Worm (Caenorhabditis elegans) whole organism, young adult: Measurements from ENCODE around the gene C05C10.3.

Source experiments
- F10E7.11 ChIP-seq: sonication (generic microtip); optimal IDR thresholded peaks from 2 replicates; lab custom pipeline; 2017; ENCODE audit warnings: mild to moderate bottlenecking, missing genetic modification characterization, moderate library complexity, missing compliant biosample characterization
- K11D2.4 ChIP-seq: fragments of 200-800 bp; sonication (Bioruptor generic); IDR thresholded peaks from 2 replicates; pipeline ENCODE4 v1.3.6; 2022; ENCODE audit warnings: missing genetic modification reagents, missing genetic modification characterization, missing compliant biosample characterization
- ama-1 ChIP-seq, 3 experiments: fragments of 150-350 bp in 1 of 3; sonication (generic microtip) in 2 of 3; optimal IDR thresholded peaks; 2 replicates each; lab custom pipeline; 2014 to 2018; ENCODE audit warnings: missing biosample characterization in 2 of 3, missing genetic modification characterization in 2 of 3, missing genetic modification reagents in 2 of 3
- cebp-2 ChIP-seq: fragments of 200-800 bp; sonication (Bioruptor generic); IDR thresholded peaks from 2 replicates; pipeline ENCODE4 v1.3.6; 2022; ENCODE audit warnings: missing genetic modification characterization, missing compliant biosample characterization
- dpl-1 ChIP-seq: fragments of 150-350 bp; optimal IDR thresholded peaks from 2 replicates; lab custom pipeline; 2014; ENCODE audit warnings: missing biosample characterization, missing genetic modification reagents, missing genetic modification characterization
- hlh-26 ChIP-seq: fragments of 200-800 bp; sonication (Bioruptor generic); conservative IDR thresholded peaks from 2 replicates; pipeline ENCODE4 v1.3.6; 2022; ENCODE audit warnings: missing genetic modification reagents, missing genetic modification characterization, missing compliant biosample characterization
- let-526 ChIP-seq: fragments of 200-800 bp; sonication (Bioruptor generic); IDR thresholded peaks from 2 replicates; pipeline ENCODE4 v1.3.6; 2022; ENCODE audit warnings: missing genetic modification reagents, missing genetic modification characterization, missing compliant biosample characterization
- snpc-1.1 ChIP-seq: sonication (generic microtip); optimal IDR thresholded peaks from 2 replicates; lab custom pipeline; 2017; ENCODE audit warnings: missing genetic modification characterization, mild to moderate bottlenecking, missing compliant biosample characterization, antibody characterized with exemption, moderate library complexity, missing genotype, missing genetic modification reagents; ENCODE audit not compliant: insufficient read depth
- snpc-4 ChIP-seq, 5 experiments: fragments of 150-350 bp in 1 of 5; sonication (generic microtip) in 4 of 5; optimal IDR thresholded peaks; 2 replicates each; lab custom pipeline; 2014 to 2018; ENCODE audit warnings: missing genetic modification characterization in 5 of 5, missing biosample characterization in 3 of 5, antibody characterized with exemption in 2 of 5, mild to moderate bottlenecking in 2 of 5, missing compliant biosample characterization in 2 of 5, missing genotype in 2 of 5, moderate library complexity in 2 of 5, missing genetic modification reagents in 1 of 5

DNA sequence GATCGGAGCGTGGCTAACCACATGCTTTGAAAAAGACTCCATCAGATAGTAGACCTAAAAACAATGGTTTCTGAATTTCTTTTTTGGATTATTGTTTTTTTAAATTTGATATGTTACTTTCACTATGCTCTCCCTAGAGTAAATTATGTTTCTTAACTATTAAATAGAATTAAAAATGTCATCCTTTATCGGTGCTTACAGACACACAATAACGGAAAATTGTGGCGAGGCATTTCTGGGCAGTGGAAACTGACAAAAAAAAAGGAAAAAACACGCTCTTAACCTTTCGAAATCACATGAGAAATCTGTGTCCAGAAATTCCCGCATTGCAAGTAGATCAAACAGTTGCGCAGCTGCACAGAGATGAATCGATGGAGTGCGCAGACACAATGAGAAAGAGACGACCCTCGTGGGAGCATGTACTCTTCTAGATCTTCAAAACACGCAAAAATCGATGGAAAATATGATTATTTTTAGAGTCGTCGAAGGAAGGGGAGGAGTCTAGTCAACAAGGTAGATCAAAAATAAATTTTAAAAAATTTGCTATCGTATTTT is 43.5 kb upstream of the C05C10.3 start, which contains the start of gene ZK892.6:
- TF ChIP-seq F10E7.11 (tag; lab: Kevin White, UChicago) (no peak), hlh-26 (GFP tag; lab: Robert Waterston, UW) (no peak), dpl-1 (GFP tag; lab: Kevin White, UChicago) (no peak), snpc-4 (GFP tag; optimal IDR thresholded peaks at IDR 0.05; lab: Kevin White, UChicago) (no peak), snpc-4 (tag; optimal IDR thresholded peaks at IDR 0.05; lab: Kevin White, UChicago) (no peak), cebp-2 (GFP tag; lab: Robert Waterston, UW) (no peak), ama-1 (optimal IDR thresholded peaks at IDR 0.05; lab: Kevin White, UChicago) (no peak), ama-1 (GFP tag; optimal IDR thresholded peaks at IDR 0.05; lab: Kevin White, UChicago) (no peak), K11D2.4 (no peak), let-526 (GFP tag; lab: Robert Waterston, UW) (no peak), snpc-1.1 (tag; lab: Kevin White, UChicago) (no peak)
